Worm (Caenorhabditis elegans) whole organism, L3 larva: ENCODE measurements around the gene C39B10.3.

Experiments used
- R02D3.7 ChIP-seq: fragments of 150-350 bp; optimal IDR thresholded peaks from 2 replicates; lab custom pipeline; 2014; ENCODE audit warnings: missing biosample characterization, missing genetic modification characterization
- ZK546.5 ChIP-seq: sonication (generic microtip); optimal IDR thresholded peaks from 2 replicates; lab custom pipeline; 2017; ENCODE audit warnings: missing biosample characterization, missing genetic modification characterization
- aly-2 ChIP-seq: fragments of 150-350 bp; optimal IDR thresholded peaks from 2 replicates; lab custom pipeline; 2014; ENCODE audit warnings: missing biosample characterization, missing genetic modification characterization
- ama-1 ChIP-seq: fragments of 150-350 bp; optimal IDR thresholded peaks from 2 replicates; lab custom pipeline; 2018
- ceh-16 ChIP-seq: sonication (generic microtip); optimal IDR thresholded peaks from 2 replicates; lab custom pipeline; 2017; ENCODE audit warnings: missing biosample characterization, missing genetic modification characterization
- ceh-28 ChIP-seq: fragments of 150-350 bp; optimal IDR thresholded peaks from 2 replicates; lab custom pipeline; 2014; ENCODE audit warnings: missing biosample characterization, missing genetic modification reagents, missing genetic modification characterization
- ceh-82 ChIP-seq: fragments of 150-350 bp; optimal IDR thresholded peaks from 2 replicates; lab custom pipeline; 2014; ENCODE audit warnings: missing biosample characterization, missing genetic modification characterization
- ceh-9 ChIP-seq: sonication (generic microtip); optimal IDR thresholded peaks from 2 replicates; lab custom pipeline; 2018; ENCODE audit warnings: missing biosample characterization, missing genetic modification characterization
- elt-1 ChIP-seq: fragments of 150-350 bp; optimal IDR thresholded peaks from 2 replicates; lab custom pipeline; 2014; ENCODE audit warnings: missing biosample characterization, missing genetic modification characterization
- elt-2 ChIP-seq: sonication (generic microtip); optimal IDR thresholded peaks from 2 replicates; lab custom pipeline; 2016; ENCODE audit warnings: missing genetic modification reagents, mild to moderate bottlenecking, missing genetic modification characterization, missing compliant biosample characterization
- eor-1 ChIP-seq, 2 experiments: fragments of 150-350 bp; optimal IDR thresholded peaks; 2 replicates each; lab custom pipeline; 2014 to 2018; ENCODE audit warnings: missing biosample characterization in 2 of 2, missing genetic modification characterization in 2 of 2
- fkh-10 ChIP-seq: sonication (generic microtip); optimal IDR thresholded peaks from 2 replicates; lab custom pipeline; 2017; ENCODE audit warnings: missing biosample characterization, missing genetic modification reagents, missing genetic modification characterization
- fkh-2 ChIP-seq: fragments of 150-350 bp; optimal IDR thresholded peaks from 2 replicates; lab custom pipeline; 2014; ENCODE audit warnings: missing biosample characterization, missing genetic modification reagents, missing genetic modification characterization
- fos-1 ChIP-seq: fragments of 150-350 bp; optimal IDR thresholded peaks from 2 replicates; lab custom pipeline; 2014; ENCODE audit warnings: missing biosample characterization, missing genetic modification characterization
- hmg-11 ChIP-seq: sonication (generic microtip); optimal IDR thresholded peaks from 2 replicates; lab custom pipeline; 2016; ENCODE audit warnings: missing genetic modification characterization, missing compliant biosample characterization
- jun-1 ChIP-seq: fragments of 150-350 bp; optimal IDR thresholded peaks from 2 replicates; lab custom pipeline; 2014; ENCODE audit warnings: missing biosample characterization, missing genetic modification reagents, missing genetic modification characterization
- lin-15B ChIP-seq: fragments of 150-350 bp; optimal IDR thresholded peaks from 2 replicates; lab custom pipeline; 2014; ENCODE audit warnings: missing biosample characterization, missing genetic modification characterization
- lsy-12 ChIP-seq: sonication (generic microtip); optimal IDR thresholded peaks from 2 replicates; lab custom pipeline; 2016; ENCODE audit warnings: mild to moderate bottlenecking, missing genetic modification characterization, missing compliant biosample characterization
- mdl-1 ChIP-seq: fragments of 150-350 bp; optimal IDR thresholded peaks from 2 replicates; lab custom pipeline; 2014; ENCODE audit warnings: missing biosample characterization, missing genetic modification characterization
- mml-1 ChIP-seq: fragments of 150-350 bp; sonication (generic microtip); optimal IDR thresholded peaks from 3 replicates; lab custom pipeline; 2014; ENCODE audit warnings: missing biosample characterization, missing genetic modification characterization
- nfya-1 ChIP-seq: sonication (generic microtip); optimal IDR thresholded peaks from 2 replicates; lab custom pipeline; 2017; ENCODE audit warnings: missing genetic modification characterization, mild to moderate bottlenecking, missing compliant biosample characterization, antibody characterized with exemption, moderate library complexity; ENCODE audit not compliant: insufficient read depth
- nhr-11 ChIP-seq: fragments of 150-350 bp; optimal IDR thresholded peaks from 2 replicates; lab custom pipeline; 2014; ENCODE audit warnings: missing biosample characterization, missing genetic modification characterization
- nhr-12 ChIP-seq: fragments of 150-350 bp; optimal IDR thresholded peaks from 2 replicates; lab custom pipeline; 2014; ENCODE audit warnings: missing biosample characterization, missing genetic modification characterization
- nhr-23 ChIP-seq: fragments of 150-350 bp; optimal IDR thresholded peaks from 2 replicates; lab custom pipeline; 2014; ENCODE audit warnings: missing biosample characterization, missing genetic modification reagents, missing genetic modification characterization
- nhr-237 ChIP-seq: fragments of 150-350 bp; optimal IDR thresholded peaks from 2 replicates; lab custom pipeline; 2014; ENCODE audit warnings: missing biosample characterization, missing genetic modification characterization
- nhr-25 ChIP-seq: sonication (generic microtip); optimal IDR thresholded peaks from 2 replicates; lab custom pipeline; 2017; ENCODE audit warnings: missing biosample characterization, missing genetic modification characterization
- nhr-67 ChIP-seq: fragments of 150-350 bp; optimal IDR thresholded peaks from 2 replicates; lab custom pipeline; 2014; ENCODE audit warnings: missing biosample characterization, missing genetic modification characterization
- nhr-76 ChIP-seq: fragments of 150-350 bp; sonication (generic microtip); optimal IDR thresholded peaks from 5 replicates; lab custom pipeline; 2014; ENCODE audit warnings: missing biosample characterization, missing genetic modification characterization
- nhr-77 ChIP-seq: fragments of 150-350 bp; optimal IDR thresholded peaks from 2 replicates; lab custom pipeline; 2014; ENCODE audit warnings: missing biosample characterization, missing genetic modification characterization
- pha-4 ChIP-seq: fragments of 150-350 bp; optimal IDR thresholded peaks from 2 replicates; lab custom pipeline; 2014; ENCODE audit warnings: missing biosample characterization, missing genetic modification reagents, missing genetic modification characterization
- pqm-1 ChIP-seq: fragments of 150-350 bp; optimal IDR thresholded peaks from 2 replicates; lab custom pipeline; 2017; ENCODE audit warnings: missing biosample characterization, missing genetic modification characterization, inconsistent platforms
- skn-1 ChIP-seq: fragments of 150-350 bp; optimal IDR thresholded peaks from 2 replicates; lab custom pipeline; 2014; ENCODE audit warnings: missing biosample characterization, missing genetic modification characterization
- snpc-4 ChIP-seq: fragments of 150-350 bp; optimal IDR thresholded peaks from 2 replicates; lab custom pipeline; 2014; ENCODE audit warnings: missing biosample characterization, missing genetic modification characterization
- unc-62 ChIP-seq: fragments of 150-350 bp; sonication (generic microtip); optimal IDR thresholded peaks from 4 replicates; lab custom pipeline; 2014; ENCODE audit warnings: missing biosample characterization, missing genetic modification reagents, missing genetic modification characterization
- zag-1 ChIP-seq: fragments of 150-350 bp; optimal IDR thresholded peaks from 2 replicates; lab custom pipeline; 2014; ENCODE audit warnings: missing biosample characterization, missing genetic modification characterization

C39B10.3 gene

ce11 chrX:10419743-10420142, 24.2 kb upstream of the C39B10.3 start, which contains the start of gene cdk-11.2 (continued):
- TF ChIP-seq ZK546.5 (tag; lab: Kevin White, UChicago): no peak
- no peak for TF ChIP-seq fos-1 (tag; lab: Kevin White, UChicago)
- TF ChIP-seq skn-1 (tag; lab: Kevin White, UChicago): peak; percentile 35
- TF ChIP-seq elt-2: peak; percentile 47
- TF ChIP-seq ceh-28 (tag; lab: Kevin White, UChicago): no peak
- TF ChIP-seq pqm-1 (tag; lab: Kevin White, UChicago): peak; percentile 6
- TF ChIP-seq snpc-4: peak; percentile 76
- TF ChIP-seq lsy-12 (tag; lab: Kevin White, UChicago): no peak
- no peak for TF ChIP-seq ceh-82 (tag; lab: Kevin White, UChicago)
- TF ChIP-seq pha-4: peak; percentile 78
- peak; percentile 85 for TF ChIP-seq nhr-23
- no peak for TF ChIP-seq ama-1 (lab: Kevin White, UChicago)
- no peak for TF ChIP-seq eor-1 (tag; optimal IDR thresholded peaks at IDR 0.05; lab: Kevin White, UChicago)

ce11 chrX:10422714-10423113, 21.2 kb upstream of the C39B10.3 start:
- TF ChIP-seq ceh-16 (tag; lab: Kevin White, UChicago) (no peak), nhr-12 (tag; lab: Kevin White, UChicago) (no peak), unc-62 (GFP tag; lab: Kevin White, UChicago) (no peak), mml-1 (tag; lab: Kevin White, UChicago) (no peak), fos-1 (tag; lab: Kevin White, UChicago) (no peak), fkh-10 (GFP tag; lab: Kevin White, UChicago) (no peak), lin-15B (tag; lab: Kevin White, UChicago) (no peak)

ce11 chrX:10424744-10425143, 19.2 kb upstream of the C39B10.3 start:
- TF ChIP-seq aly-2 (tag; lab: Kevin White, UChicago) (no peak), ZK546.5 (tag; lab: Kevin White, UChicago) (no peak), ceh-9 (tag; lab: Kevin White, UChicago) (no peak), nhr-76 (tag; lab: Kevin White, UChicago) (no peak), ama-1 (lab: Kevin White, UChicago) (no peak), ceh-82 (tag; lab: Kevin White, UChicago) (no peak), nhr-11 (tag; lab: Kevin White, UChicago) (no peak), nfya-1 (no peak), lin-15B (tag; lab: Kevin White, UChicago) (no peak), elt-1 (no peak), fos-1 (tag; lab: Kevin White, UChicago) (no peak), mdl-1 (tag; lab: Kevin White, UChicago) (no peak)

ce11 chrX:10428109-10428508, 15.8 kb upstream of the C39B10.3 start:
- TF ChIP-seq mdl-1 (tag; lab: Kevin White, UChicago): no peak
- no peak for TF ChIP-seq fkh-2 (tag; lab: Kevin White, UChicago)
- no peak for TF ChIP-seq ceh-28 (tag; lab: Kevin White, UChicago)
- no peak for TF ChIP-seq aly-2 (tag; lab: Kevin White, UChicago)
- TF ChIP-seq ceh-16 (tag; lab: Kevin White, UChicago): no peak
- no peak for TF ChIP-seq hmg-11 (tag; lab: Kevin White, UChicago)
- TF ChIP-seq jun-1 (tag; lab: Kevin White, UChicago): no peak
- TF ChIP-seq elt-1: no peak
- TF ChIP-seq, all 47 proteins: peak for 0

ce11 chrX:10428557-10428956, 15.4 kb upstream of the C39B10.3 start, which contains the start of gene mig-15:
mig-15 (minus strand) TSS chrX:10428657.
- TF ChIP-seq R02D3.7 (no peak), fkh-10 (GFP tag; lab: Kevin White, UChicago) (no peak), nhr-67 (tag; lab: Kevin White, UChicago) (no peak), ceh-9 (tag; lab: Kevin White, UChicago) (no peak), fkh-2 (tag; lab: Kevin White, UChicago) (no peak), nhr-77 (tag; lab: Kevin White, UChicago) (no peak), eor-1 (tag; optimal IDR thresholded peaks at IDR 0.05; lab: Kevin White, UChicago) (no peak), lin-15B (tag; lab: Kevin White, UChicago) (no peak), nhr-25 (tag; lab: Kevin White, UChicago) (no peak), nhr-11 (tag; lab: Kevin White, UChicago) (no peak), unc-62 (GFP tag; lab: Kevin White, UChicago) (no peak), nhr-237 (tag; lab: Kevin White, UChicago) (no peak), aly-2 (tag; lab: Kevin White, UChicago) (no peak), zag-1 (tag; lab: Kevin White, UChicago) (no peak), pqm-1 (tag; lab: Kevin White, UChicago) (no peak), ZK546.5 (tag; lab: Kevin White, UChicago) (no peak), hmg-11 (tag; lab: Kevin White, UChicago) (no peak), pha-4 (no peak)
- TF ChIP-seq, all 47 proteins: peak for 0
